Worm (Caenorhabditis elegans): ENCODE measurements around the gene F13B12.4.

F13B12.4 gene

DNA sequence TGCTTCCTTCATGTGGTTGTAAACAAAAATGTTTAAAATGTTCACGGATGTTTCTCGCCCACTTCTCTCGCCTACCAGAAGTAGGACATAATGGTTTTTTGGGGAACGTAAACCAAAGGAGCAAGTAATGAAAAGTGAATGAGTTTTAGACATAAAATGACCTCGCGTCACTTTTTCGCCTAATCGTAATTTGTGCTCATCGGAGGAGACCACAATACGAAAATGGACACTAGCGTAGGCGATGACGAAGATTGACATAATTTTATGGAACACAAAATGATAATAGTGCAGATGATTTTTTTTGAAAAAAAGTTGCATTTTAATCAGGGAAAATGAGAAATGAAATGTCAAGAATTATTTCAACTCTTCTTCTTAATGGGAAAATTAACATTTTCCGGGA lies 19.0 kb upstream of the F13B12.4 start:
- TF ChIP-seq tab-1 (GFP tag; IDR thresholded peaks at IDR 0.05), result no peak
- TF ChIP-seq ztf-23 (GFP tag; IDR thresholded peaks at IDR 0.05), result no peak
- TF ChIP-seq klf-2 (GFP tag; conservative IDR thresholded peaks at IDR 0.05), result no peak
- TF ChIP-seq med-1 (GFP tag; optimal IDR thresholded peaks at IDR 0.05; ENCODE audit: insufficient read depth), result no peak
- no peak for TF ChIP-seq ref-1 (GFP tag; conservative IDR thresholded peaks at IDR 0.05)
- TF ChIP-seq flt-1 (GFP tag; IDR thresholded peaks at IDR 0.05), result no peak
- no peak for TF ChIP-seq cog-1 (tag; optimal IDR thresholded peaks at IDR 0.05)
- no peak for TF ChIP-seq T22C8.4 (GFP tag; IDR thresholded peaks at IDR 0.05)
- no peak for TF ChIP-seq ztf-29 (GFP tag; IDR thresholded peaks at IDR 0.05)

DNA sequence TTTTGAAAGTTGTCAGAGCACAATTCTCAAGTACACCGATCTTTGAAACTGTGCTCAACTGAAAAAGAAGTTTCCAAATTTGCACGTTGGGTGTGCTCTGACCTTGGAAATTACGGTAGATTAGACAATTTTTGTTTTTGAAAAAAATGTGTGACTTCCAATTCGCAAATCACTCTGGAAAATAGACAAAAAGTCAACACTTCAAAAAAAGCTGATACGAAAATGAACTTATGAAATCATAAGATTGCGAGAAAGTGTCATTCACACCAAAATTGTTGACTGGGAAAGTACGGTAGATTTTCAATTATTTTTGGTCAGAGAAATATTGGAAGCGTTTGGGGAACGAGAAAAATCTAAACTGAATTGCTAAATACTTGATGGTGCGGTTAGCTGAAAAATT lies 17.6 kb upstream of the F13B12.4 start:
- TF ChIP-seq T22C8.4 (GFP tag; IDR thresholded peaks at IDR 0.05) (no peak), ref-1 (GFP tag; conservative IDR thresholded peaks at IDR 0.05) (no peak), klf-2 (GFP tag; conservative IDR thresholded peaks at IDR 0.05) (no peak), tab-1 (GFP tag; IDR thresholded peaks at IDR 0.05) (no peak), cog-1 (tag; optimal IDR thresholded peaks at IDR 0.05) (no peak), ztf-29 (GFP tag; IDR thresholded peaks at IDR 0.05) (no peak), ztf-23 (GFP tag; IDR thresholded peaks at IDR 0.05) (no peak), flt-1 (GFP tag; IDR thresholded peaks at IDR 0.05) (no peak), med-1 (GFP tag; optimal IDR thresholded peaks at IDR 0.05; ENCODE audit: insufficient read depth) (no peak)

DNA sequence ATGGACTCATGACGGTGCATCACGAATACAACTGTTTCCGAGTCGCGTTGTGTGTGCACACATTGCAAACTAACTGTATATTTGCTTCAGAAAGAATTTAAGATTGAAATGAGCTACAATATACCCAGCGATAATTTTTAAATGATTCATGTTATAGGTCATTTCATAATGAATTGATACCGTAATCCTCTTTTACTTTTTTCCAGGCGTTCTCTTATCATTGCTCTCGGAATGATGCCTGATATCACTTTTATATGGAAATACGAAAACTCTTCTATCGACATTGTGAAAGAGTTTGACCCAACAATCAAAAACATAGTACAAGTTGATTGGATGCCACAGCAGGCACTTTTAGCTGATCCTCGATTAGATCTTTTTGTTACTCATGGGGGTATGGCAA lies 16.7 kb upstream of the F13B12.4 start:
- TF ChIP-seq ztf-23 (GFP tag; IDR thresholded peaks at IDR 0.05), result no peak
- no peak for TF ChIP-seq tab-1 (GFP tag; IDR thresholded peaks at IDR 0.05)
- TF ChIP-seq ref-1 (GFP tag; conservative IDR thresholded peaks at IDR 0.05), result no peak
- no peak for TF ChIP-seq klf-2 (GFP tag; conservative IDR thresholded peaks at IDR 0.05)
- TF ChIP-seq med-1 (GFP tag; optimal IDR thresholded peaks at IDR 0.05; ENCODE audit: insufficient read depth), result no peak
- no peak for TF ChIP-seq T22C8.4 (GFP tag; IDR thresholded peaks at IDR 0.05)
- TF ChIP-seq flt-1 (GFP tag; IDR thresholded peaks at IDR 0.05), result no peak
- no peak for TF ChIP-seq cog-1 (tag; optimal IDR thresholded peaks at IDR 0.05)
- no peak for TF ChIP-seq ztf-29 (GFP tag; IDR thresholded peaks at IDR 0.05)

ce11 chrIV:10465764-10466163 lies 16.1 kb upstream of the F13B12.4 start:
- TF ChIP-seq med-1 (GFP tag; optimal IDR thresholded peaks at IDR 0.05; ENCODE audit: insufficient read depth), result no peak
- no peak for TF ChIP-seq flt-1 (GFP tag; IDR thresholded peaks at IDR 0.05)
- TF ChIP-seq ztf-23 (GFP tag; IDR thresholded peaks at IDR 0.05), result no peak
- TF ChIP-seq tab-1 (GFP tag; IDR thresholded peaks at IDR 0.05), result no peak
- no peak for TF ChIP-seq klf-2 (GFP tag; conservative IDR thresholded peaks at IDR 0.05)
- no peak for TF ChIP-seq ztf-29 (GFP tag; IDR thresholded peaks at IDR 0.05)
- no peak for TF ChIP-seq ref-1 (GFP tag; conservative IDR thresholded peaks at IDR 0.05)
- TF ChIP-seq T22C8.4 (GFP tag; IDR thresholded peaks at IDR 0.05), result no peak
- TF ChIP-seq cog-1 (tag; optimal IDR thresholded peaks at IDR 0.05), result no peak

DNA sequence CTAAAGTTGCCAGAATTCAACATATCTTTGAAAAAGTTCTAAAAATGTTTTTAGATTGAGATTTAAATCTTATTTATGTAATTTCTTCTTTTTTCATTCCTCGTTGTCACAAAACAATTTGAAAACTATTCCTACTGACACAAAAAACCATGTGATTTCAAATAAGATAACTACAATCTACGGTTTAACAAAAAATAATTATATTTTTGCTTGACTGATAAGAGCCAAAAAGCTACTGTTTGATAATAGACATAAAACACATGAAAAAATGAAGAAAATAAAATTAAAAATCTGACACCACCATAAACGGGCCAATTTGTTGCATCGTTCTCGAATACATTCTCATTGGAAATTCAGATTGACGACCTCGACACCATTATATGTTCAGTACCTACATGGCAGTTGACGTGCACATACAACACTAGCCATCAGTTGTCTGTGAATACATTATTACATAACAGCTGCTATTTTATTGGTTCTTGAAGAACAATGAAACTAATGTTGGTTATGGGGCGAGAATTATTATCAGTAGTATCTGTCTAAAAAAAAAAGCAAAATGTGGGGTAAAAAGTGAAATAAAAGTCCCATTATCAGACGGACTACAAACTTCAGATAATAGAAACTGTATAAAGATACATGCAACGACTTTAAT lies 14.4 kb upstream of the F13B12.4 start, which contains the start of gene ugt-43:
TSS of gene ugt-43 (plus strand) at position 602 of the 652 bp plus-strand sequence.
- TF ChIP-seq tab-1 (GFP tag; IDR thresholded peaks at IDR 0.05), result no peak
- no peak for TF ChIP-seq ztf-29 (GFP tag; IDR thresholded peaks at IDR 0.05)
- no peak for TF ChIP-seq klf-2 (GFP tag; conservative IDR thresholded peaks at IDR 0.05)
- TF ChIP-seq flt-1 (GFP tag; IDR thresholded peaks at IDR 0.05), result no peak

- TF ChIP-seq T22C8.4 (GFP tag; IDR thresholded peaks at IDR 0.05) (no peak), flt-1 (GFP tag; IDR thresholded peaks at IDR 0.05) (no peak), ztf-23 (GFP tag; IDR thresholded peaks at IDR 0.05) (no peak), ref-1 (GFP tag; conservative IDR thresholded peaks at IDR 0.05) (no peak), med-1 (GFP tag; optimal IDR thresholded peaks at IDR 0.05; ENCODE audit: insufficient read depth) (no peak), tab-1 (GFP tag; IDR thresholded peaks at IDR 0.05) (no peak), cog-1 (tag; optimal IDR thresholded peaks at IDR 0.05) (no peak), klf-2 (GFP tag; conservative IDR thresholded peaks at IDR 0.05) (no peak), ztf-29 (GFP tag; IDR thresholded peaks at IDR 0.05) (no peak)
These were observed 13.4 kb upstream of the F13B12.4 start for ce11 chrIV:10463127-10463526.

ce11 chrIV:10462608-10463007 lies 12.9 kb upstream of the F13B12.4 start:
- TF ChIP-seq ztf-23 (GFP tag; IDR thresholded peaks at IDR 0.05) (no peak), tab-1 (GFP tag; IDR thresholded peaks at IDR 0.05) (no peak), ztf-29 (GFP tag; IDR thresholded peaks at IDR 0.05) (no peak), ref-1 (GFP tag; conservative IDR thresholded peaks at IDR 0.05) (no peak), flt-1 (GFP tag; IDR thresholded peaks at IDR 0.05) (no peak), klf-2 (GFP tag; conservative IDR thresholded peaks at IDR 0.05) (no peak), cog-1 (tag; optimal IDR thresholded peaks at IDR 0.05) (no peak), med-1 (GFP tag; optimal IDR thresholded peaks at IDR 0.05; ENCODE audit: insufficient read depth) (no peak)

DNA sequence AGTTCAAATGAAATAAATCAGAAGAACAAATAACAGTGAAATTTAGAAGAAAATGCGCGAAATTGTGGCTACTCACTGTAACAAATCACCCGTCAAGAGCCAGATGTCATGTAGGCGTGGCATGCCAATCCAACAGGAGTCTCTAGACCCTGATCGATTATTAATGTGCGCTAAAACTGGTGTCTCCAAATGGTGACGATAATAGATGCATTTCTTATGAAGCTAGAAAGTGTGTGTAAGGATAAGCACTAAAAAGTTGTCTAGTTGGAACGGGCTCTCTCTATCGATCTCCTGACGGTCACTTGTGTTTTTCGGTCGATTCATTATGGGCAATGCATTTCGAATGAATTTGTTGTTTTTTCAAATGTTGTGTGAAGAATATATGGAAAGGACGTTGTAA lies 12.1 kb upstream of the F13B12.4 start, which contains the start of gene mec-3:
TSS of gene mec-3 (minus strand) at position 101 of the 400 bp plus-strand sequence.
- TF ChIP-seq ztf-23 (GFP tag; IDR thresholded peaks at IDR 0.05), result no peak

DNA sequence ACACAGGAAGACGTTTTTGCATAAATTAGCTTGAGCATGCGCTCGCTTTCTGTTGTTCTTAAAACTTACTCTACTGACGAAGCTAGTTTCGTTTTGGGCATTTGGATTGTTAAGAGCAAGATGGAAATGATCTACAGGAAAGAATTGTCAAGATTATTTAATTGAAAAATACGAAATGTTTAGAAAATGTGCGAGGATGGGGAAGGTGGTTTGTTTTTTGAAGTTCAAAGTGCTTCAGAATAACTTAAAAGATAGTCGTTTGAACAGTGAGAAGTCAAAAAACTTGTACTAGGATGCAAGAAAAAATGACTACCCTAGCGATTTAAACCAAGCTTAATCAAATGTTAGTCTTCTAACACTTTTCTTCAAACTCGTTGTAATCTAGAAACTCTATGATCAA lies 7.4 kb upstream of the F13B12.4 start, which contains the start of gene srb-17:
TSS of gene srb-17 (minus strand) at position 101 of the 400 bp plus-strand sequence.
- TF ChIP-seq ref-1 (GFP tag; conservative IDR thresholded peaks at IDR 0.05), result no peak
- no peak for TF ChIP-seq ztf-29 (GFP tag; IDR thresholded peaks at IDR 0.05)
- no peak for TF ChIP-seq med-1 (GFP tag; optimal IDR thresholded peaks at IDR 0.05; ENCODE audit: insufficient read depth)
- no peak for TF ChIP-seq cog-1 (tag; optimal IDR thresholded peaks at IDR 0.05)
- TF ChIP-seq ztf-23 (GFP tag; IDR thresholded peaks at IDR 0.05), result no peak
- no peak for TF ChIP-seq klf-2 (GFP tag; conservative IDR thresholded peaks at IDR 0.05)
- TF ChIP-seq T22C8.4 (GFP tag; IDR thresholded peaks at IDR 0.05), result no peak
- no peak for TF ChIP-seq tab-1 (GFP tag; IDR thresholded peaks at IDR 0.05)
- no peak for TF ChIP-seq flt-1 (GFP tag; IDR thresholded peaks at IDR 0.05)

ce11 chrIV:10453001-10453400 lies 3.3 kb upstream of the F13B12.4 start, which contains the start of gene F01D4.8:
Gene F01D4.8 (minus strand): TSS chrIV:10453101.
- TF ChIP-seq flt-1 (GFP tag; IDR thresholded peaks at IDR 0.05) (no peak), ztf-29 (GFP tag; IDR thresholded peaks at IDR 0.05) (no peak), med-1 (GFP tag; optimal IDR thresholded peaks at IDR 0.05; ENCODE audit: insufficient read depth) (no peak), cog-1 (tag; optimal IDR thresholded peaks at IDR 0.05) (no peak), T22C8.4 (GFP tag; IDR thresholded peaks at IDR 0.05) (no peak), ztf-23 (GFP tag; IDR thresholded peaks at IDR 0.05) (no peak), klf-2 (GFP tag; conservative IDR thresholded peaks at IDR 0.05) (no peak), ref-1 (GFP tag; conservative IDR thresholded peaks at IDR 0.05) (no peak), tab-1 (GFP tag; IDR thresholded peaks at IDR 0.05) (no peak)

Measured in whole organism, midembryonic.